Fruit fly (Drosophila melanogaster) whole organism, embryonic: Measurements from ENCODE around the gene RfC4.

ENCODE experiments used
- Abd-B ChIP-seq: fragments of 200-800 bp; sonication (Bioruptor generic); optimal IDR thresholded peaks from 2 replicates; lab custom pipeline; 2018; ENCODE audit warnings: missing biosample characterization, mild to moderate bottlenecking, missing genetic modification characterization, moderate library complexity
- BEAF-32 ChIP-seq: fragments of 200-800 bp; sonication (Bioruptor generic); optimal IDR thresholded peaks from 3 replicates; lab custom pipeline; 2017; ENCODE audit warnings: missing biosample characterization, missing genetic modification characterization, mild to moderate bottlenecking, moderate library complexity, missing genetic modification reagents
- CG10979 ChIP-seq: fragments of 200-800 bp; sonication (Bioruptor generic); optimal IDR thresholded peaks from 2 replicates; lab custom pipeline; 2018; ENCODE audit warnings: missing biosample characterization, mild to moderate bottlenecking, missing genetic modification characterization, moderate library complexity
- CG11456 ChIP-seq: fragments of 200-800 bp; sonication (Bioruptor generic); IDR thresholded peaks from 3 replicates; pipeline ENCODE4 v1.3.6; 2022; ENCODE audit warnings: missing biosample characterization, missing genetic modification characterization
- CG12236 ChIP-seq: fragments of 200-800 bp; sonication (Bioruptor generic); optimal IDR thresholded peaks from 2 replicates; lab custom pipeline; 2016; ENCODE audit warnings: missing biosample characterization, missing genetic modification characterization
- CG12659 ChIP-seq: fragments of 200-800 bp; sonication (Bioruptor generic); optimal IDR thresholded peaks from 3 replicates; lab custom pipeline; 2017; ENCODE audit warnings: mild to moderate bottlenecking, missing biosample characterization, missing genetic modification reagents, missing genetic modification characterization
- CG13296 ChIP-seq: fragments of 200-800 bp; sonication (Bioruptor generic); optimal IDR thresholded peaks from 3 replicates; lab custom pipeline; 2018; ENCODE audit warnings: missing biosample characterization, mild to moderate bottlenecking, missing genetic modification characterization
- CG14710 ChIP-seq: fragments of 200-800 bp; sonication (Bioruptor generic); optimal IDR thresholded peaks from 3 replicates; lab custom pipeline; 2019; ENCODE audit warnings: missing biosample characterization, mild to moderate bottlenecking, missing genetic modification characterization, moderate library complexity
- CG15696 ChIP-seq: fragments of 200-800 bp; sonication (Bioruptor generic); optimal IDR thresholded peaks from 2 replicates; lab custom pipeline; 2019; ENCODE audit warnings: missing biosample characterization, mild to moderate bottlenecking, missing genetic modification characterization, moderate library complexity
- CG2120 ChIP-seq: fragments of 200-800 bp; sonication (Bioruptor generic); optimal IDR thresholded peaks from 3 replicates; lab custom pipeline; 2016; ENCODE audit warnings: missing biosample characterization, missing genetic modification characterization
- CG2875 ChIP-seq: fragments of 200-800 bp; sonication (Bioruptor generic); optimal IDR thresholded peaks from 2 replicates; lab custom pipeline; 2017; ENCODE audit warnings: missing biosample characterization, mild to moderate bottlenecking, missing genetic modification characterization, missing genetic modification reagents
- CG2889 ChIP-seq: fragments of 200-800 bp; sonication (Bioruptor generic); IDR thresholded peaks from 3 replicates; pipeline ENCODE4 v1.3.6; 2022; ENCODE audit warnings: missing biosample characterization, missing genetic modification characterization
- CG4707 ChIP-seq: fragments of 200-800 bp; sonication (Bioruptor generic); optimal IDR thresholded peaks from 2 replicates; lab custom pipeline; 2018; ENCODE audit warnings: missing biosample characterization, mild to moderate bottlenecking, missing genetic modification characterization, moderate library complexity
- CG5953 ChIP-seq: fragments of 200-800 bp; sonication (Bioruptor generic); IDR thresholded peaks from 2 replicates; pipeline ENCODE4 v1.3.6; 2022; ENCODE audit warnings: missing biosample characterization, missing genetic modification characterization
- CG8281 ChIP-seq: fragments of 200-800 bp; sonication (Bioruptor generic); optimal IDR thresholded peaks from 2 replicates; lab custom pipeline; 2018; ENCODE audit warnings: missing biosample characterization, mild to moderate bottlenecking, missing genetic modification characterization, moderate library complexity
- CG8388 ChIP-seq: fragments of 200-800 bp; sonication (Bioruptor generic); optimal IDR thresholded peaks from 2 replicates; lab custom pipeline; 2019; ENCODE audit warnings: missing biosample characterization, mild to moderate bottlenecking, missing genetic modification characterization, moderate library complexity
- CG9609 ChIP-seq: fragments of 200-800 bp; sonication (Bioruptor generic); optimal IDR thresholded peaks from 3 replicates; lab custom pipeline; 2016; ENCODE audit warnings: missing biosample characterization, missing genetic modification characterization
- CG9727 ChIP-seq: fragments of 200-800 bp; sonication (Bioruptor generic); optimal IDR thresholded peaks from 3 replicates; lab custom pipeline; 2017; ENCODE audit warnings: missing biosample characterization, mild to moderate bottlenecking, missing genetic modification characterization
- CG9797 ChIP-seq: fragments of 200-800 bp; sonication (Bioruptor generic); optimal IDR thresholded peaks from 3 replicates; lab custom pipeline; 2018; ENCODE audit warnings: missing biosample characterization, mild to moderate bottlenecking, missing genetic modification characterization
- Camta ChIP-seq: fragments of 200-800 bp; sonication (Bioruptor generic); optimal IDR thresholded peaks from 2 replicates; lab custom pipeline; 2016; ENCODE audit warnings: missing biosample characterization, missing genetic modification characterization
- CkIIα-i1 ChIP-seq: fragments of 200-800 bp; sonication (Bioruptor generic); IDR thresholded peaks from 2 replicates; pipeline ENCODE4 v1.3.6; 2022; ENCODE audit warnings: missing biosample characterization, missing genetic modification characterization
- Dfd ChIP-seq, 2 experiments: fragments of >200 bp; optimal IDR thresholded peaks; 2 replicates each; lab custom pipeline; 2017; ENCODE audit warnings: missing biosample characterization in 2 of 2, missing genetic modification characterization in 2 of 2
- Hey ChIP-seq: fragments of 200-800 bp; sonication (Bioruptor generic); optimal IDR thresholded peaks from 3 replicates; lab custom pipeline; 2018; ENCODE audit warnings: missing biosample characterization, mild to moderate bottlenecking, missing genetic modification characterization
- Jarid2 ChIP-seq: fragments of 200-800 bp; sonication (Bioruptor generic); optimal IDR thresholded peaks from 3 replicates; lab custom pipeline; 2017; ENCODE audit warnings: mild to moderate bottlenecking, missing biosample characterization, missing genetic modification reagents, missing genetic modification characterization
- Lpt ChIP-seq: fragments of >200 bp; optimal IDR thresholded peaks from 2 replicates; lab custom pipeline; 2018; ENCODE audit warnings: missing biosample characterization, missing genetic modification characterization
- Pdp1 ChIP-seq, 2 experiments: fragments of 200-800 bp; sonication (Bioruptor generic); optimal IDR thresholded peaks; 3 replicates each; lab custom pipeline; 2016; ENCODE audit warnings: missing biosample characterization in 2 of 2, missing genetic modification characterization in 2 of 2, mild to moderate bottlenecking in 1 of 2, moderate library complexity in 1 of 2
- Six4 ChIP-seq: fragments of 200-800 bp; sonication (Bioruptor generic); optimal IDR thresholded peaks from 2 replicates; lab custom pipeline; 2016; ENCODE audit warnings: missing biosample characterization, missing genetic modification characterization
- Sox100B ChIP-seq: fragments of 200-800 bp; sonication (Bioruptor generic); optimal IDR thresholded peaks from 3 replicates; lab custom pipeline; 2018; ENCODE audit warnings: missing biosample characterization, mild to moderate bottlenecking, missing genetic modification characterization
- aop ChIP-seq: fragments of 200-800 bp; sonication (Bioruptor generic); IDR thresholded peaks from 2 replicates; pipeline ENCODE4 v1.3.6; 2022; ENCODE audit warnings: missing biosample characterization, missing genetic modification characterization
- bowl ChIP-seq: fragments of 200-800 bp; sonication (Bioruptor generic); IDR thresholded peaks from 2 replicates; pipeline ENCODE4 v1.3.6; 2022; ENCODE audit warnings: missing biosample characterization, missing genetic modification characterization
- br ChIP-seq: fragments of >200 bp; optimal IDR thresholded peaks from 2 replicates; lab custom pipeline; 2017
- crc ChIP-seq: fragments of 200-800 bp; sonication (Bioruptor generic); optimal IDR thresholded peaks from 2 replicates; lab custom pipeline; 2016; ENCODE audit warnings: missing biosample characterization, missing genetic modification characterization
- dmrt11E ChIP-seq: fragments of 200-800 bp; sonication (Bioruptor generic); optimal IDR thresholded peaks from 3 replicates; lab custom pipeline; 2018; ENCODE audit warnings: missing biosample characterization, mild to moderate bottlenecking, missing genetic modification characterization, moderate library complexity
- esg ChIP-seq: fragments of 200-800 bp; sonication (Bioruptor generic); conservative IDR thresholded peaks from 2 replicates; pipeline ENCODE4 v1.3.6; 2022; ENCODE audit warnings: missing biosample characterization, missing genetic modification characterization
- fru ChIP-seq: fragments of >200 bp; optimal IDR thresholded peaks from 2 replicates; lab custom pipeline; 2017
- gcm2 ChIP-seq: fragments of 200-800 bp; sonication (Bioruptor generic); optimal IDR thresholded peaks from 2 replicates; lab custom pipeline; 2016; ENCODE audit warnings: missing biosample characterization, missing genetic modification characterization
- gfzf ChIP-seq: fragments of 200-800 bp; sonication (Bioruptor generic); optimal IDR thresholded peaks from 2 replicates; lab custom pipeline; 2016; ENCODE audit warnings: missing biosample characterization, mild to moderate bottlenecking, missing genetic modification characterization, moderate library complexity
- grn ChIP-seq: fragments of 200-800 bp; sonication (Bioruptor generic); optimal IDR thresholded peaks from 3 replicates; lab custom pipeline; 2017; ENCODE audit warnings: missing biosample characterization, missing genetic modification characterization
- nerfin-1 ChIP-seq: fragments of 200-800 bp; sonication (Bioruptor generic); optimal IDR thresholded peaks from 3 replicates; lab custom pipeline; 2019; ENCODE audit warnings: missing biosample characterization, mild to moderate bottlenecking, missing genetic modification characterization, moderate library complexity
- nmo ChIP-seq: fragments of 200-800 bp; sonication (Bioruptor generic); optimal IDR thresholded peaks from 2 replicates; lab custom pipeline; 2018; ENCODE audit warnings: missing biosample characterization, mild to moderate bottlenecking, missing genetic modification characterization, moderate library complexity
- odd ChIP-seq: fragments of 200-800 bp; sonication (Bioruptor generic); optimal IDR thresholded peaks from 2 replicates; lab custom pipeline; 2017; ENCODE audit warnings: missing biosample characterization, mild to moderate bottlenecking, missing genetic modification characterization
- sc ChIP-seq, 3 experiments: fragments of >200 bp in 2 of 3; fragments of 200-800 bp in 1 of 3; sonication (Bioruptor generic) in 1 of 3; optimal IDR thresholded peaks; 2 replicates in 2 of 3; 3 replicates in 1 of 3; lab custom pipeline; 2017; ENCODE audit warnings: mild to moderate bottlenecking in 1 of 3, missing biosample characterization in 1 of 3, missing genetic modification characterization in 1 of 3, missing genetic modification reagents in 1 of 3
- sim ChIP-seq: fragments of 200-800 bp; sonication (Bioruptor generic); IDR thresholded peaks from 2 replicates; pipeline ENCODE4 v1.3.6; 2022; ENCODE audit warnings: missing biosample characterization, missing genetic modification characterization
- slbo ChIP-seq: fragments of 200-800 bp; sonication (Bioruptor generic); IDR thresholded peaks from 2 replicates; pipeline ENCODE4 v1.3.6; 2022; ENCODE audit warnings: missing biosample characterization, missing genetic modification characterization
- sob ChIP-seq: fragments of 200-800 bp; sonication (Bioruptor generic); IDR thresholded peaks from 2 replicates; pipeline ENCODE4 v1.3.6; 2022; ENCODE audit warnings: missing biosample characterization, missing genetic modification characterization
- ssp ChIP-seq: fragments of 200-800 bp; sonication (Bioruptor generic); IDR thresholded peaks from 2 replicates; pipeline ENCODE4 v1.3.6; 2022; ENCODE audit warnings: missing biosample characterization, missing genetic modification characterization
- toy ChIP-seq: fragments of 200-800 bp; sonication (Bioruptor generic); IDR thresholded peaks from 2 replicates; pipeline ENCODE4 v1.3.6; 2022; ENCODE audit warnings: missing biosample characterization, missing genetic modification characterization
- vfl ChIP-seq: fragments of 200-800 bp; sonication (Bioruptor generic); optimal IDR thresholded peaks from 2 replicates; lab custom pipeline; 2016; ENCODE audit warnings: missing biosample characterization, missing genetic modification characterization
- zf30C ChIP-seq: fragments of 200-800 bp; sonication (Bioruptor generic); optimal IDR thresholded peaks from 3 replicates; lab custom pipeline; 2018; ENCODE audit warnings: missing biosample characterization, mild to moderate bottlenecking, missing genetic modification characterization

RfC4 gene

dm6 chr3L:4133724-4134678, 1.8 kb downstream of the RfC4 start, which contains the start of gene ens (continued):
- TF ChIP-seq CG9797 (peak; percentile 91), nmo (GFP tag; lab: Kevin White, UChicago) (peak; percentile 23), Abd-B (GFP tag; lab: Kevin White, UChicago) (no peak), CG2889 (GFP tag; lab: Robert Waterston, UW) (no peak), Pdp1 (GFP tag; optimal IDR thresholded peaks at IDR 0.05; lab: Kevin White, UChicago) (peak in 1 of 2 experiments; percentile 51), esg (GFP tag; lab: Robert Waterston, UW) (no peak), CG9727 (no peak), fru (no peak), gfzf (GFP tag; lab: Kevin White, UChicago) (peak; percentile 91), Dfd (GFP tag; optimal IDR thresholded peaks at IDR 0.05; lab: Kevin White, UChicago) (no peak), bowl (GFP tag; lab: Robert Waterston, UW) (no peak), CG15696 (tag; lab: Kevin White, UChicago) (no peak), Jarid2 (GFP tag; lab: Kevin White, UChicago) (no peak), gcm2 (GFP tag; lab: Kevin White, UChicago) (no peak), br (no peak), CG8281 (no peak), CG11456 (GFP tag; lab: Robert Waterston, UW) (no peak), dmrt11E (tag; lab: Kevin White, UChicago) (no peak), odd (GFP tag; lab: Kevin White, UChicago) (no peak), CG9609 (GFP tag; lab: Kevin White, UChicago) (no peak), CG4707 (GFP tag; lab: Kevin White, UChicago) (no peak), CG12659 (GFP tag; lab: Kevin White, UChicago) (peak; percentile 56), zf30C (GFP tag; lab: Kevin White, UChicago) (no peak), sim (GFP tag; lab: Robert Waterston, UW) (no peak), toy (GFP tag; lab: Robert Waterston, UW) (no peak), CG10979 (tag; lab: Kevin White, UChicago) (no peak), Lpt (no peak), Hey (tag; lab: Kevin White, UChicago) (no peak), CG13296 (GFP tag; lab: Kevin White, UChicago) (no peak), grn (no peak), CG14710 (tag; lab: Kevin White, UChicago) (peak; percentile 26), Camta (GFP tag; lab: Kevin White, UChicago) (no peak), CG2875 (GFP tag; lab: Kevin White, UChicago) (no peak), CG2120 (GFP tag; lab: Kevin White, UChicago) (no peak), CG5953 (GFP tag; lab: Robert Waterston, UW) (no peak), Sox100B (no peak), Six4 (GFP tag; lab: Kevin White, UChicago) (no peak), vfl (GFP tag; lab: Kevin White, UChicago) (no peak), slbo (GFP tag; lab: Robert Waterston, UW) (no peak), BEAF-32 (GFP tag; lab: Kevin White, UChicago) (peak; percentile 52), CG8388 (GFP tag; lab: Kevin White, UChicago) (no peak), CkIIα-i1 (GFP tag; lab: Robert Waterston, UW) (no peak), aop (GFP tag; lab: Robert Waterston, UW) (0 out of 2 replicates have a peak, but pooled peaks have one; percentile 9), sob (GFP tag; lab: Robert Waterston, UW) (no peak), CG12236 (GFP tag; lab: Kevin White, UChicago) (no peak), crc (GFP tag; lab: Kevin White, UChicago) (no peak), ssp (GFP tag; lab: Robert Waterston, UW) (no peak), nerfin-1 (no peak), sc (optimal IDR thresholded peaks at IDR 0.05; lab: Kevin White, UChicago) (no peak), sc (GFP tag; optimal IDR thresholded peaks at IDR 0.05; lab: Kevin White, UChicago) (no peak)
